Worm (Caenorhabditis elegans) whole organism, L4 larva: ENCODE measurements around the gene K01D12.1.

ENCODE experiments used
- ZK546.5 ChIP-seq, 2 experiments: sonication (generic microtip); optimal IDR thresholded peaks; 2 replicates each; lab custom pipeline; 2017; ENCODE audit warnings: missing biosample characterization in 2 of 2, missing genetic modification characterization in 2 of 2
- aha-1 ChIP-seq: fragments of 150-350 bp; peaks from one replicate; lab custom pipeline; 2014; ENCODE audit warnings: missing biosample characterization, missing genetic modification characterization
- ceh-82 ChIP-seq: sonication (generic microtip); optimal IDR thresholded peaks from 2 replicates; lab custom pipeline; 2017; ENCODE audit warnings: missing biosample characterization, missing genetic modification characterization
- dve-1 ChIP-seq: sonication (generic microtip); optimal IDR thresholded peaks from 2 replicates; lab custom pipeline; 2017; ENCODE audit warnings: antibody characterized with exemption, mild to moderate bottlenecking, missing genetic modification characterization, missing compliant biosample characterization; ENCODE audit not compliant: insufficient read depth
- hlh-30 ChIP-seq: sonication (generic microtip); optimal IDR thresholded peaks from 2 replicates; lab custom pipeline; 2017; ENCODE audit warnings: antibody characterized with exemption, mild to moderate bottlenecking, missing genetic modification characterization, missing compliant biosample characterization; ENCODE audit not compliant: insufficient read depth
- lin-29 ChIP-seq: fragments of 200-800 bp; sonication (Bioruptor generic); IDR thresholded peaks from 2 replicates; pipeline ENCODE4 v1.3.6; 2022; ENCODE audit warnings: missing genetic modification reagents, missing genetic modification characterization, missing compliant biosample characterization
- lin-39 ChIP-seq: fragments of 150-350 bp; optimal IDR thresholded peaks from 2 replicates; lab custom pipeline; 2014; ENCODE audit warnings: missing biosample characterization, missing genetic modification reagents, missing genetic modification characterization
- lsy-2 ChIP-seq, 2 experiments: fragments of 150-350 bp in 1 of 2; sonication (generic microtip) in 1 of 2; optimal IDR thresholded peaks; 2 replicates each; lab custom pipeline; 2014 to 2017; ENCODE audit warnings: missing biosample characterization in 2 of 2, missing genetic modification characterization in 2 of 2
- nhr-10 ChIP-seq: fragments of 150-350 bp; optimal IDR thresholded peaks from 2 replicates; lab custom pipeline; 2014; ENCODE audit warnings: missing biosample characterization, missing genetic modification characterization
- nhr-11 ChIP-seq: fragments of 150-350 bp; optimal IDR thresholded peaks from 2 replicates; lab custom pipeline; 2014; ENCODE audit warnings: missing biosample characterization, missing genetic modification characterization
- skn-1 ChIP-seq: fragments of 150-350 bp; optimal IDR thresholded peaks from 2 replicates; lab custom pipeline; 2014; ENCODE audit warnings: missing biosample characterization, missing genetic modification characterization

DNA sequence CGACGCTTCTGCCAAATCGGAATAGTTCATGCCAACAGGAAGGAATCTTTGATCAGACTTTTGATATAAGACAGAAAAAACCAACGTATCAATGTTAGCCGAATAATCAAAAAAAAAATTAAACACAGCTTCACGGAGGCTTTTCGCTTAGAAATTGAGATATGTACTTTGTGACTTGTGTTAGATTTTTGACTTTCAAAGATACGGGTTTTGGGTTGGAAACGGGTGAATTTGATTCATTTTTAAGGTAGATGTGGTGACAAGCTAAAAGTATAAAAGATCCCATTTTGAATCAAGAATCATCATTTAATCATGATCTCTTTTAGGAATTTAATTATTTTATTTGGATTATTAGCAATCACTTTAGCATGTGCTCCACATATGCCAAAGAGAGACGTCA, 25.0 kb downstream of the K01D12.1 start, which contains the start of gene K01D12.8:
- no peak for TF ChIP-seq lsy-2 (tag; optimal IDR thresholded peaks at IDR 0.05; lab: Kevin White, UChicago)
- TF ChIP-seq dve-1 (tag; lab: Kevin White, UChicago): no peak
- no peak for TF ChIP-seq nhr-10 (tag; lab: Kevin White, UChicago)
- TF ChIP-seq ZK546.5 (tag; optimal IDR thresholded peaks at IDR 0.05; lab: Kevin White, UChicago): no peak
- TF ChIP-seq hlh-30 (tag; lab: Kevin White, UChicago): no peak
- TF ChIP-seq lin-39: no peak
- TF ChIP-seq ceh-82 (tag; lab: Kevin White, UChicago): no peak
- TF ChIP-seq aha-1 (tag; lab: Kevin White, UChicago): no peak
- TF ChIP-seq skn-1 (tag; lab: Kevin White, UChicago): no peak
- TF ChIP-seq nhr-11: no peak
- TF ChIP-seq lin-29 (GFP tag; lab: Robert Waterston, UW): no peak
